Fruit fly (Drosophila melanogaster) Kc167 (cell line): ENCODE data around the gene nero.

ENCODE experiments used
- Myc ChIP-seq: fragments of >200 bp; optimal IDR thresholded peaks from 2 replicates; lab custom pipeline; 2017; ENCODE audit warnings: missing external identifiers
- Sin3A ChIP-seq: fragments of >200 bp; optimal IDR thresholded peaks from 2 replicates; lab custom pipeline; 2018; ENCODE audit warnings: missing external identifiers
- h ChIP-seq: fragments of >200 bp; optimal IDR thresholded peaks from 3 replicates; lab custom pipeline; 2018; ENCODE audit warnings: missing external identifiers
- insv ChIP-seq: fragments of >200 bp; optimal IDR thresholded peaks from 3 replicates; lab custom pipeline; 2018; ENCODE audit warnings: missing external identifiers
- psq ChIP-seq: fragments of >200 bp; optimal IDR thresholded peaks from 2 replicates; lab custom pipeline; 2017; ENCODE audit warnings: missing external identifiers
- ttk ChIP-seq: sonication (Bioruptor generic); optimal IDR thresholded peaks from 2 replicates; lab custom pipeline; 2017; ENCODE audit warnings: missing external identifiers

nero gene

dm6 chr3R:31717299-31718167 is 29.8 kb downstream of the nero start:
- TF ChIP-seq Myc (lab: Kevin White, UChicago) = no peak
- no peak for TF ChIP-seq Sin3A
- TF ChIP-seq ttk (lab: Kevin White, UChicago) = no peak
- no peak for TF ChIP-seq h
- TF ChIP-seq insv (lab: Kevin White, UChicago) = no peak
- TF ChIP-seq psq (lab: Kevin White, UChicago) = no peak

- TF ChIP-seq insv (lab: Kevin White, UChicago) (no peak), ttk (lab: Kevin White, UChicago) (no peak), Sin3A (no peak), h (no peak)
Observed at dm6 chr3R:31716265-31716664, 31.1 kb downstream of the nero start.

- TF ChIP-seq Sin3A (no peak), Myc (lab: Kevin White, UChicago) (no peak), h (no peak), ttk (lab: Kevin White, UChicago) (no peak), psq (lab: Kevin White, UChicago) (no peak), insv (lab: Kevin White, UChicago) (no peak)
Observed at dm6 chr3R:31715713-31716024, 31.7 kb downstream of the nero start.

- TF ChIP-seq ttk (lab: Kevin White, UChicago) (no peak), insv (lab: Kevin White, UChicago) (no peak), psq (lab: Kevin White, UChicago) (no peak), Sin3A (no peak), h (no peak), Myc (lab: Kevin White, UChicago) (no peak)
Observed at dm6 chr3R:31714876-31715712, 32.3 kb downstream of the nero start.

dm6 chr3R:31713306-31714123 is 33.8 kb downstream of the nero start, which contains the start of gene ttk:
Gene ttk (plus strand): TSS chr3R:31713867.
- TF ChIP-seq h (no peak), insv (lab: Kevin White, UChicago) (peak; percentile 97), psq (lab: Kevin White, UChicago) (no peak)

dm6 chr3R:31712585-31712984 is 34.8 kb downstream of the nero start:
- no peak for TF ChIP-seq psq (lab: Kevin White, UChicago)
- no peak for TF ChIP-seq ttk (lab: Kevin White, UChicago)

dm6 chr3R:31711270-31712029 is 35.9 kb downstream of the nero start:
- TF ChIP-seq h (no peak), psq (lab: Kevin White, UChicago) (no peak), insv (lab: Kevin White, UChicago) (no peak), ttk (lab: Kevin White, UChicago) (no peak), Myc (lab: Kevin White, UChicago) (no peak), Sin3A (no peak)

dm6 chr3R:31709769-31710168 is 37.6 kb downstream of the nero start:
- TF ChIP-seq insv (lab: Kevin White, UChicago) (no peak), Myc (lab: Kevin White, UChicago) (no peak), Sin3A (no peak), psq (lab: Kevin White, UChicago) (no peak), h (no peak), ttk (lab: Kevin White, UChicago) (no peak)

dm6 chr3R:31709142-31709541 is 38.2 kb downstream of the nero start:
- TF ChIP-seq h = no peak
- no peak for TF ChIP-seq ttk (lab: Kevin White, UChicago)
- TF ChIP-seq Sin3A = no peak
- TF ChIP-seq insv (lab: Kevin White, UChicago) = no peak
- TF ChIP-seq psq (lab: Kevin White, UChicago) = no peak
- no peak for TF ChIP-seq Myc (lab: Kevin White, UChicago)

dm6 chr3R:31708240-31708639 is 39.1 kb downstream of the nero start, which contains the start of gene CG42693:
Gene CG42693 (minus strand): TSS chr3R:31708340.
- TF ChIP-seq insv (lab: Kevin White, UChicago) (no peak), Sin3A (no peak), h (no peak), Myc (lab: Kevin White, UChicago) (no peak), ttk (lab: Kevin White, UChicago) (no peak), psq (lab: Kevin White, UChicago) (no peak)

- TF ChIP-seq Myc (lab: Kevin White, UChicago) (no peak), h (no peak), insv (lab: Kevin White, UChicago) (no peak), Sin3A (no peak), ttk (lab: Kevin White, UChicago) (no peak), psq (lab: Kevin White, UChicago) (no peak)
Observed at dm6 chr3R:31706895-31707238, 40.5 kb downstream of the nero start.
